Fruit fly (Drosophila melanogaster): Measurements from ENCODE around the gene aph-1.

- TF ChIP-seq Myc (optimal IDR thresholded peaks at IDR 0.05) (no peak), pan (optimal IDR thresholded peaks at IDR 0.05) (no peak), psq (GFP tag; optimal IDR thresholded peaks at IDR 0.05) (peak; percentile 27), GATAd (GFP tag; optimal IDR thresholded peaks at IDR 0.05) (no peak), CG32264 (GFP tag; optimal IDR thresholded peaks at IDR 0.05) (peak; percentile 64), sv (GFP tag; optimal IDR thresholded peaks at IDR 0.05) (peak; percentile 54), brk (GFP tag; optimal IDR thresholded peaks at IDR 0.05) (peak; percentile 44), tai (GFP tag; optimal IDR thresholded peaks at IDR 0.05) (no peak), woc (GFP tag; optimal IDR thresholded peaks at IDR 0.05) (no peak), usp (GFP tag; optimal IDR thresholded peaks at IDR 0.05) (no peak), Dif (GFP tag; optimal IDR thresholded peaks at IDR 0.05; ENCODE audit: partially characterized antibody) (peak; percentile 100), Hr83 (GFP tag; optimal IDR thresholded peaks at IDR 0.05; ENCODE audit: poor library complexity, severe bottlenecking) (peak; percentile 85)
Measured at dm6 chr2L:2752460-2753411, 13.3 kb upstream of the aph-1 start, which contains the start of gene Pgk.

Data from whole organism, wandering third instar larva.